Worm (Caenorhabditis elegans): ENCODE data around the gene C52B9.8.
A peak's percentile ranks its signal among the peaks of the same experiment; 100 is the strongest.

The C52B9.8 gene

DNA sequence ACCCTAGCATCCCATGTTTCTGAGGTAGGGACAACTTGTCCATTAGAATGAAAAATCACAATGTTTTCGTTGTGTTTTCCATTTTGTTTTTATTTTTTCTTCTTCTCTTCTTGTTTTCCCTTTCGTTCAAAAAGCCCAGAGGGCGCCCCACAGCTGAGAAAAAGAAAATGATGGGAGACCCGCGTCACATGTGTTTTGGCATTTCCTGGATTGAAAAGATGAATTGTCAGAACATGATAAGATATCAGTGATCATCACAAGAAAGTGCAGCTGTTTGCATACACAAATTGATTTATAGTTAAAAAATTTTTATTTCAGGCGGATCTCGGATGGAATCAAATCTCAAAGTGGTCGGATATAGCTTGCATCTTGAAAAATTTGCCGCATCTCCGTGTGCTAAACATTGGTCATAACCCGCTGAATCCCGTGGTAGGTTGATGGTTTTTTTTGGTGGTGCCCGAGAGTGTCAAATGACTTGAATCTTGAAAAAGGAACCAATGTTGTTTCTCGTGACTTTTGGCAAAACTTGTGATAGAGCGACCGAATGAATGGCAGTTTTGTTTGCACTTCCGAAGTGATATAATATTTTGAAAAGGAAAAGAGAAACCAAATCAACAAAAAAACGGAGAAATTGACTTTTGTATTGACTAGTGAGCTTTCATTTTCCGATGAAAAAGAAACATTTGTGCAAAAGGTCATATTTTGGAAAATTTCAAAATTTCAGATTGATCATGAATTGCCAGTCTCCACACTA, 45.2 kb downstream of the C52B9.8 start (continued):
- TF ChIP-seq mxl-2 (GFP tag; conservative IDR thresholded peaks at IDR 0.05) (no peak), lin-15B (tag; optimal IDR thresholded peaks at IDR 0.05) (no peak), F26F4.8 (GFP tag; conservative IDR thresholded peaks at IDR 0.05) (no peak), zfp-3 (GFP tag; conservative IDR thresholded peaks at IDR 0.05) (no peak), hlh-11 (tag; optimal IDR thresholded peaks at IDR 0.05) (peak; percentile 46), spr-3 (GFP tag; optimal IDR thresholded peaks at IDR 0.05) (no peak), egl-43 (GFP tag; IDR thresholded peaks at IDR 0.05) (no peak), aha-1 (tag) (no peak)

DNA sequence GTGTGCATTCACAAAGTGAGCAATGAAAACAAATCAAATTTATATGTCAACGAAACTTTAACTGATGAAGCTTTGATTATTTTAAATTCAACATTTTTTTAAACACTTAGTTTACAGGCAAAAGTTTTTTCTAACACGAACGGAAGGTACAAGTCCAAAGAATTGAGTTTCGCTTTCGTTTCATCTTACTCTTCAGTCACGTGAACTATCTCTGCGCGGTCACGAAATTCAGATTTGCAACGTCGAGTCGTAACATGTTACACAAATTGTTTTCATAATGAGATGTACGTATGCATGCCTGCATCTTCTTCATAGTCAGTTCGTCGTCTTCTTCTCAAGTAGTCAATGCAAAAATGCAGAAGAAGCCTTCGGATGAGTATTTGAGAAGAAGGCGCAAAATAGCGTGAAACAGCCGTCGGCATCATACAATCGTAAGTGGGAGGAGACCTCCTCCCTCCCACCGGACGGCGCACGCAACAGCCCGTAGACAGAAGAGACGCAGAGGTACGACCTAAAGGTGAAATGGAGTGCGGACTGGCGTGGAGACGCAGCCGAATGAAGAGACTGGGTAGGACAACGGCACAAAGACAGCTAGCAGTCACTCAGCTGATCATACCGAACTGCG, 46.2 kb downstream of the C52B9.8 start, which contains the start of gene coel-1:
Gene coel-1, plus strand, starts transcription at position 381 of the 625 bp plus-strand sequence.
- TF ChIP-seq ceh-28 (tag; optimal IDR thresholded peaks at IDR 0.05) (no peak), ama-1 (optimal IDR thresholded peaks at IDR 0.05) (no peak), ceh-82 (tag; optimal IDR thresholded peaks at IDR 0.05) (no peak), Y48G9A.11 (GFP tag; IDR thresholded peaks at IDR 0.05) (no peak), ZK337.2 (GFP tag; IDR thresholded peaks at IDR 0.05) (no peak), nhr-41 (GFP tag; IDR thresholded peaks at IDR 0.05) (no peak), zip-11 (GFP tag; IDR thresholded peaks at IDR 0.05) (no peak), gei-8 (GFP tag; optimal IDR thresholded peaks at IDR 0.05) (no peak), daf-12 (tag; optimal IDR thresholded peaks at IDR 0.05) (no peak), nhr-48 (tag; optimal IDR thresholded peaks at IDR 0.05) (peak; percentile 27), unc-130 (GFP tag; optimal IDR thresholded peaks at IDR 0.05) (no peak), fos-1 (tag; optimal IDR thresholded peaks at IDR 0.05) (no peak), zfp-2 (tag; optimal IDR thresholded peaks at IDR 0.05) (no peak), spr-3 (GFP tag; optimal IDR thresholded peaks at IDR 0.05) (no peak), pqm-1 (tag; optimal IDR thresholded peaks at IDR 0.05) (no peak), ces-1 (GFP tag; optimal IDR thresholded peaks at IDR 0.05) (no peak), skn-1 (tag; optimal IDR thresholded peaks at IDR 0.05) (no peak), lin-39 (tag; optimal IDR thresholded peaks at IDR 0.05) (no peak), nhr-42 (GFP tag; IDR thresholded peaks at IDR 0.05) (no peak), ztf-11 (tag; optimal IDR thresholded peaks at IDR 0.05) (no peak), zip-2 (tag; optimal IDR thresholded peaks at IDR 0.05) (no peak), D1046.2 (GFP tag; IDR thresholded peaks at IDR 0.05) (no peak), nhr-111 (GFP tag; optimal IDR thresholded peaks at IDR 0.05) (no peak), F37D6.2 (tag; optimal IDR thresholded peaks at IDR 0.05) (peak; percentile 5), hlh-11 (tag; optimal IDR thresholded peaks at IDR 0.05) (peak; percentile 88), lin-1 (GFP tag; IDR thresholded peaks at IDR 0.05) (no peak), R02D3.7 (tag; optimal IDR thresholded peaks at IDR 0.05) (no peak), lin-13 (GFP tag; optimal IDR thresholded peaks at IDR 0.05) (peak; percentile 2), ceh-62 (tag; optimal IDR thresholded peaks at IDR 0.05) (no peak), hmg-1.1 (GFP tag; IDR thresholded peaks at IDR 0.05) (peak; percentile 72), nhr-102 (tag; optimal IDR thresholded peaks at IDR 0.05) (no peak), lsy-2 (tag; optimal IDR thresholded peaks at IDR 0.05) (peak in 1 of 2 experiments; percentile 33), fkh-10 (GFP tag; optimal IDR thresholded peaks at IDR 0.05) (peak; percentile 0), rbr-2 (tag; optimal IDR thresholded peaks at IDR 0.05) (peak; percentile 59), unc-39 (tag; optimal IDR thresholded peaks at IDR 0.05) (no peak), zfp-3 (GFP tag; conservative IDR thresholded peaks at IDR 0.05) (no peak), set-16 (GFP tag; IDR thresholded peaks at IDR 0.05) (peak; percentile 78), dmd-8 (GFP tag; IDR thresholded peaks at IDR 0.05) (no peak), lin-38 (GFP tag; IDR thresholded peaks at IDR 0.05) (no peak), daf-19 (GFP tag; conservative IDR thresholded peaks at IDR 0.05) (no peak), mdl-1 (tag; optimal IDR thresholded peaks at IDR 0.05) (peak; percentile 45 to 65), vab-7 (GFP tag; IDR thresholded peaks at IDR 0.05) (no peak), F44E2.7 (GFP tag; IDR thresholded peaks at IDR 0.05) (no peak), dve-1 (tag; optimal IDR thresholded peaks at IDR 0.05; ENCODE audit: insufficient read depth) (peak; percentile 35)

Data from whole organism, L4 larva.